Worm (Caenorhabditis elegans): ENCODE results near the gene F36H5.4.

ce11 chrII:1744183-1744582, 17.5 kb upstream of the F36H5.4 start, which contains the start of gene clec-19:
- TF ChIP-seq ets-7 (tag; optimal IDR thresholded peaks at IDR 0.05) (no peak), tbx-11 (GFP tag; IDR thresholded peaks at IDR 0.05) (no peak), B0310.2 (tag; optimal IDR thresholded peaks at IDR 0.05) (no peak), ceh-13 (GFP tag; optimal IDR thresholded peaks at IDR 0.05) (no peak), tbx-37 (GFP tag; conservative IDR thresholded peaks at IDR 0.05) (no peak), flt-1 (GFP tag; IDR thresholded peaks at IDR 0.05) (no peak), ama-1 (optimal IDR thresholded peaks at IDR 0.05) (no peak), pes-1 (GFP tag; IDR thresholded peaks at IDR 0.05) (no peak), F13C5.2 (tag; optimal IDR thresholded peaks at IDR 0.05) (no peak), hmbx-1 (tag; optimal IDR thresholded peaks at IDR 0.05) (no peak), aly-1 (tag; optimal IDR thresholded peaks at IDR 0.05) (no peak), ceh-36 (tag; optimal IDR thresholded peaks at IDR 0.05) (no peak)
